Worm (Caenorhabditis elegans) whole organism, L1 larva: ENCODE data around the gene tomm-22.

Experiments
- ama-1 ChIP-seq: fragments of 150-350 bp; optimal IDR thresholded peaks from 2 replicates; lab custom pipeline; 2014
- dsc-1 ChIP-seq: sonication (generic microtip); optimal IDR thresholded peaks from 2 replicates; lab custom pipeline; 2016; ENCODE audit warnings: mild to moderate bottlenecking, missing genetic modification characterization, missing compliant biosample characterization
- lin-35 ChIP-seq, 2 experiments: fragments of 150-350 bp; optimal IDR thresholded peaks; 2 replicates each; lab custom pipeline; 2014; ENCODE audit warnings: missing biosample characterization in 2 of 2, missing genetic modification characterization in 2 of 2, missing genetic modification reagents in 2 of 2
- nhr-11 ChIP-seq: fragments of 150-350 bp; optimal IDR thresholded peaks from 2 replicates; lab custom pipeline; 2014; ENCODE audit warnings: missing biosample characterization, missing genetic modification characterization
- nhr-12 ChIP-seq: sonication (generic microtip); optimal IDR thresholded peaks from 2 replicates; lab custom pipeline; 2017; ENCODE audit warnings: missing biosample characterization, missing genetic modification characterization
- snpc-4 ChIP-seq: fragments of 150-350 bp; optimal IDR thresholded peaks from 2 replicates; lab custom pipeline; 2014; ENCODE audit warnings: missing biosample characterization, missing genetic modification characterization
- zag-1 ChIP-seq: fragments of 150-350 bp; optimal IDR thresholded peaks from 2 replicates; lab custom pipeline; 2014; ENCODE audit warnings: missing biosample characterization, missing genetic modification characterization
- ztf-11 ChIP-seq, 2 experiments: sonication (generic microtip); optimal IDR thresholded peaks; 2 replicates each; lab custom pipeline; 2016 to 2017; ENCODE audit warnings: missing genetic modification characterization in 2 of 2, missing biosample characterization in 1 of 2, missing compliant biosample characterization in 1 of 2

- no peak for TF ChIP-seq snpc-4 (tag; lab: Kevin White, UChicago)
- TF ChIP-seq ama-1 (lab: Kevin White, UChicago): no peak
- TF ChIP-seq dsc-1 (tag; lab: Kevin White, UChicago): no peak
- TF ChIP-seq zag-1 (tag; lab: Kevin White, UChicago): no peak
- TF ChIP-seq nhr-12 (tag; lab: Kevin White, UChicago): no peak
- TF ChIP-seq nhr-11 (tag; lab: Kevin White, UChicago): no peak
- no peak for TF ChIP-seq lin-35 (GFP tag; optimal IDR thresholded peaks at IDR 0.05; lab: Kevin White, UChicago)
- TF ChIP-seq ztf-11 (tag; optimal IDR thresholded peaks at IDR 0.05; lab: Kevin White, UChicago): no peak
Observed at ce11 chrII:502638-503037, 32.4 kb upstream of the tomm-22 start.
